Fruit fly (Drosophila melanogaster) whole organism, embryonic: ENCODE measurements around the gene CG43354.

Source experiments
- Atf6 ChIP-seq: fragments of 200-800 bp; sonication (Bioruptor generic); IDR thresholded peaks from 2 replicates; pipeline ENCODE4 v1.3.6; 2022; ENCODE audit warnings: missing biosample characterization, missing genetic modification characterization
- Blimp-1 ChIP-seq: fragments of 200-800 bp; sonication (Bioruptor generic); optimal IDR thresholded peaks from 3 replicates; lab custom pipeline; 2018; ENCODE audit warnings: missing biosample characterization, missing genetic modification characterization, mild to moderate bottlenecking, moderate library complexity, missing genetic modification reagents
- CG10321 ChIP-seq: fragments of 200-800 bp; sonication (Bioruptor generic); IDR thresholded peaks from 2 replicates; pipeline ENCODE4 v1.3.6; 2022; ENCODE audit warnings: missing biosample characterization, missing genetic modification characterization
- CG10979 ChIP-seq: fragments of 200-800 bp; sonication (Bioruptor generic); optimal IDR thresholded peaks from 2 replicates; lab custom pipeline; 2018; ENCODE audit warnings: missing biosample characterization, mild to moderate bottlenecking, missing genetic modification characterization, moderate library complexity
- CG11723 ChIP-seq: fragments of 200-800 bp; sonication (Bioruptor generic); optimal IDR thresholded peaks from 2 replicates; lab custom pipeline; 2017; ENCODE audit warnings: missing biosample characterization, mild to moderate bottlenecking, missing genetic modification characterization
- CG1233 ChIP-seq: fragments of 200-800 bp; sonication (Bioruptor generic); optimal IDR thresholded peaks from 4 replicates; lab custom pipeline; 2018; ENCODE audit warnings: missing biosample characterization, mild to moderate bottlenecking, missing genetic modification characterization
- CG12391 ChIP-seq: fragments of 200-800 bp; sonication (Bioruptor generic); optimal IDR thresholded peaks from 3 replicates; lab custom pipeline; 2018; ENCODE audit warnings: missing biosample characterization, mild to moderate bottlenecking, missing genetic modification characterization, moderate library complexity
- CG12942 ChIP-seq: fragments of 200-800 bp; sonication (Bioruptor generic); optimal IDR thresholded peaks from 3 replicates; lab custom pipeline; 2016; ENCODE audit warnings: missing biosample characterization, missing genetic modification characterization
- CG15601 ChIP-seq: fragments of 200-800 bp; sonication (Bioruptor generic); optimal IDR thresholded peaks from 3 replicates; lab custom pipeline; 2019; ENCODE audit warnings: missing biosample characterization, mild to moderate bottlenecking, missing genetic modification characterization, moderate library complexity
- CG17612 ChIP-seq: fragments of 200-800 bp; sonication (Bioruptor generic); IDR thresholded peaks from 2 replicates; pipeline ENCODE4 v1.3.6; 2022; ENCODE audit warnings: missing biosample characterization, missing genetic modification characterization
- CG18262 ChIP-seq: fragments of 200-800 bp; optimal IDR thresholded peaks from 3 replicates; lab custom pipeline; 2019; ENCODE audit warnings: missing biosample characterization, mild to moderate bottlenecking, missing genetic modification characterization, moderate library complexity
- CG18476 ChIP-seq: fragments of 200-800 bp; sonication (Bioruptor generic); optimal IDR thresholded peaks from 2 replicates; lab custom pipeline; 2016; ENCODE audit warnings: missing biosample characterization, mild to moderate bottlenecking, missing genetic modification characterization
- CG18599 ChIP-seq: fragments of 200-800 bp; sonication (Bioruptor generic); optimal IDR thresholded peaks from 3 replicates; lab custom pipeline; 2017; ENCODE audit warnings: missing biosample characterization, missing genetic modification characterization, mild to moderate bottlenecking, moderate library complexity, missing genetic modification reagents
- CG2199 ChIP-seq: fragments of 200-800 bp; sonication (Bioruptor generic); IDR thresholded peaks from 3 replicates; pipeline ENCODE4 v1.3.6; 2022; ENCODE audit warnings: missing biosample characterization, missing genetic modification characterization
- CG2678 ChIP-seq: fragments of 200-800 bp; sonication (Bioruptor generic); optimal IDR thresholded peaks from 3 replicates; lab custom pipeline; 2019; ENCODE audit warnings: missing biosample characterization, mild to moderate bottlenecking, missing genetic modification characterization, moderate library complexity
- CG2712 ChIP-seq: fragments of 200-800 bp; optimal IDR thresholded peaks from 3 replicates; lab custom pipeline; 2019; ENCODE audit warnings: missing biosample characterization, mild to moderate bottlenecking, missing genetic modification characterization, moderate library complexity
- CG31365 ChIP-seq: fragments of 200-800 bp; sonication (Bioruptor generic); optimal IDR thresholded peaks from 2 replicates; lab custom pipeline; 2018; ENCODE audit warnings: missing biosample characterization, mild to moderate bottlenecking, missing genetic modification characterization
- CG34376 ChIP-seq: fragments of 200-800 bp; sonication (Bioruptor generic); optimal IDR thresholded peaks from 2 replicates; lab custom pipeline; 2018; ENCODE audit warnings: missing biosample characterization, mild to moderate bottlenecking, missing genetic modification characterization
- CG5245 ChIP-seq: fragments of 200-800 bp; sonication (Bioruptor generic); optimal IDR thresholded peaks from 3 replicates; lab custom pipeline; 2016; ENCODE audit warnings: missing biosample characterization, missing genetic modification characterization
- CG6254 ChIP-seq: fragments of 200-800 bp; sonication (Bioruptor generic); optimal IDR thresholded peaks from 3 replicates; lab custom pipeline; 2017; ENCODE audit warnings: mild to moderate bottlenecking, missing biosample characterization, missing genetic modification reagents, missing genetic modification characterization
- CG6272 ChIP-seq: fragments of 200-800 bp; sonication (Bioruptor generic); IDR thresholded peaks from 2 replicates; pipeline ENCODE4 v1.3.6; 2022; ENCODE audit warnings: missing biosample characterization, missing genetic modification characterization
- CG6689 ChIP-seq: fragments of 200-800 bp; sonication (Bioruptor generic); IDR thresholded peaks from 2 replicates; pipeline ENCODE4 v1.3.6; 2022; ENCODE audit warnings: missing biosample characterization, missing genetic modification characterization
- CG7839 ChIP-seq: fragments of 200-800 bp; sonication (Bioruptor generic); optimal IDR thresholded peaks from 3 replicates; lab custom pipeline; 2018; ENCODE audit warnings: missing biosample characterization, mild to moderate bottlenecking, missing genetic modification characterization, moderate library complexity
- CG9437 ChIP-seq: fragments of 200-800 bp; sonication (Bioruptor generic); optimal IDR thresholded peaks from 2 replicates; lab custom pipeline; 2018; ENCODE audit warnings: missing biosample characterization, mild to moderate bottlenecking, missing genetic modification characterization
- CHES-1-like ChIP-seq: fragments of 200-800 bp; sonication (Bioruptor generic); optimal IDR thresholded peaks from 2 replicates; lab custom pipeline; 2016; ENCODE audit warnings: missing biosample characterization, missing genetic modification characterization
- CTCF ChIP-seq: fragments of 200-800 bp; sonication (Bioruptor generic); optimal IDR thresholded peaks from 2 replicates; lab custom pipeline; 2017; ENCODE audit warnings: missing biosample characterization, mild to moderate bottlenecking, missing genetic modification characterization, moderate library complexity
- D19A ChIP-seq: fragments of 200-800 bp; optimal IDR thresholded peaks from 3 replicates; lab custom pipeline; 2019; ENCODE audit warnings: missing biosample characterization, mild to moderate bottlenecking, missing genetic modification characterization, moderate library complexity
- Dp ChIP-seq: fragments of 200-800 bp; sonication (Bioruptor generic); optimal IDR thresholded peaks from 2 replicates; lab custom pipeline; 2018; ENCODE audit warnings: missing biosample characterization, mild to moderate bottlenecking, missing genetic modification characterization, moderate library complexity
- Hmr ChIP-seq: fragments of 200-800 bp; sonication (Bioruptor generic); optimal IDR thresholded peaks from 3 replicates; lab custom pipeline; 2017; ENCODE audit warnings: mild to moderate bottlenecking, missing biosample characterization, missing genetic modification reagents, missing genetic modification characterization
- Lpt ChIP-seq: fragments of >200 bp; optimal IDR thresholded peaks from 2 replicates; lab custom pipeline; 2018; ENCODE audit warnings: missing biosample characterization, missing genetic modification characterization
- Med ChIP-seq: fragments of 200-800 bp; sonication (Bioruptor generic); peaks from one replicate; lab custom pipeline; 2016; ENCODE audit warnings: missing biosample characterization, missing genetic modification characterization, mild to moderate bottlenecking, inconsistent platforms, moderate library complexity
- Oli ChIP-seq: fragments of 200-800 bp; sonication (Bioruptor generic); optimal IDR thresholded peaks from 2 replicates; lab custom pipeline; 2018; ENCODE audit warnings: missing biosample characterization, mild to moderate bottlenecking, missing genetic modification characterization, moderate library complexity
- Sox102F ChIP-seq: fragments of 200-800 bp; sonication (Bioruptor generic); optimal IDR thresholded peaks from 2 replicates; lab custom pipeline; 2018; ENCODE audit warnings: missing biosample characterization, mild to moderate bottlenecking, missing genetic modification characterization, moderate library complexity
- Xrp1 ChIP-seq: fragments of 200-800 bp; sonication (Bioruptor generic); IDR thresholded peaks from 2 replicates; pipeline ENCODE4 v1.3.6; 2022; ENCODE audit warnings: missing biosample characterization, missing genetic modification characterization
- az2 ChIP-seq: fragments of 200-800 bp; sonication (Bioruptor generic); optimal IDR thresholded peaks from 3 replicates; lab custom pipeline; 2016; ENCODE audit warnings: missing biosample characterization, missing genetic modification characterization
- bsh ChIP-seq, 2 experiments: fragments of 200-800 bp; sonication (Bioruptor generic); optimal IDR thresholded peaks; 2 replicates each; lab custom pipeline; 2017 to 2018; ENCODE audit warnings: mild to moderate bottlenecking in 2 of 2, missing biosample characterization in 2 of 2, missing genetic modification characterization in 2 of 2, moderate library complexity in 1 of 2
- cato ChIP-seq: fragments of 200-800 bp; sonication (Bioruptor generic); optimal IDR thresholded peaks from 2 replicates; lab custom pipeline; 2016; ENCODE audit warnings: missing biosample characterization, missing genetic modification characterization, borderline replicate concordance
- dimm ChIP-seq: fragments of 200-800 bp; sonication (Bioruptor generic); IDR thresholded peaks from 2 replicates; pipeline ENCODE4 v1.3.6; 2022; ENCODE audit warnings: missing biosample characterization, missing genetic modification characterization
- dmrt99B ChIP-seq: fragments of 200-800 bp; sonication (Bioruptor generic); optimal IDR thresholded peaks from 2 replicates; lab custom pipeline; 2018; ENCODE audit warnings: missing biosample characterization, mild to moderate bottlenecking, missing genetic modification characterization, moderate library complexity
- dpn ChIP-seq, 2 experiments: fragments of 200-800 bp; sonication (Bioruptor generic); optimal IDR thresholded peaks; 3 replicates each; lab custom pipeline; 2016; ENCODE audit warnings: missing biosample characterization in 2 of 2, missing genetic modification characterization in 2 of 2
- emc ChIP-seq: fragments of 200-800 bp; sonication (Bioruptor generic); optimal IDR thresholded peaks from 2 replicates; lab custom pipeline; 2016; ENCODE audit warnings: missing biosample characterization, missing genetic modification characterization
- gem ChIP-seq: fragments of 200-800 bp; sonication (Bioruptor generic); optimal IDR thresholded peaks from 2 replicates; lab custom pipeline; 2019; ENCODE audit warnings: missing biosample characterization, mild to moderate bottlenecking, missing genetic modification characterization, moderate library complexity
- ranshi ChIP-seq: fragments of 200-800 bp; sonication (Bioruptor generic); IDR thresholded peaks from 2 replicates; pipeline ENCODE4 v1.3.6; 2022; ENCODE audit warnings: missing biosample characterization, missing genetic modification characterization
- ro ChIP-seq: fragments of 200-800 bp; sonication (Bioruptor generic); IDR thresholded peaks from 2 replicates; pipeline ENCODE4 v1.3.6; 2022; ENCODE audit warnings: missing biosample characterization, missing genetic modification characterization
- sens ChIP-seq: fragments of 200-800 bp; sonication (Bioruptor generic); peaks from one replicate; lab custom pipeline; 2016; ENCODE audit warnings: missing biosample characterization, missing genetic modification characterization
- twi ChIP-seq: fragments of 200-800 bp; optimal IDR thresholded peaks from 2 replicates; lab custom pipeline; 2019; ENCODE audit warnings: missing biosample characterization, mild to moderate bottlenecking, missing genetic modification characterization, moderate library complexity
- unc-4 ChIP-seq: fragments of 200-800 bp; sonication (Bioruptor generic); IDR thresholded peaks from 2 replicates; pipeline ENCODE4 v1.3.6; 2022; ENCODE audit warnings: missing biosample characterization, missing genetic modification characterization; ENCODE audit not compliant: partially characterized antibody
- vnd ChIP-seq: fragments of 200-800 bp; sonication (Bioruptor generic); IDR thresholded peaks from 3 replicates; pipeline ENCODE4 v1.3.6; 2022; ENCODE audit warnings: missing biosample characterization, missing genetic modification characterization; ENCODE audit not compliant: partially characterized antibody

CG43354 gene

DNA sequence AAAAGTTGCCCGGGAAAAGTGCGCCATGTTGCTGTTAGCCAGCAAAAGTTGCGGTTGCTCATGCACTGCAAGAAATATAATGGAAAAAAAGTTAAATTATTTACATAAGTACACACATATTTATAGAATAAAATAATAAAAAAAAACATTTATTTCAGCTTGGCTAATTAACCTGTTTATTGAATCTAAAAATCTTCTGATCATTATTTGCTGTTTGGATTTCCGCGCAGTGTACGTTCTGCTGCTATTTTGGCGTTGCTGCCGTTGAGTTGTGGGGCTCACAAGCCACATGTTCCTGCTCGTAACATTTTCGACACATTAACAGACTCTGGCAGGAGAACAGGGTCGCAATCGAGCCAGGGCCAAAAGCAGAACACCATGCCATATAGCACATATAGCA, 1.2 kb upstream of the CG43354 start (continued):
- no peak for TF ChIP-seq Dp (GFP tag; lab: Kevin White, UChicago)

- TF ChIP-seq CG1233 (GFP tag; lab: Kevin White, UChicago) (no peak), CG9437 (GFP tag; lab: Kevin White, UChicago) (no peak), CG18476 (GFP tag; lab: Kevin White, UChicago) (peak; percentile 5), CG2199 (GFP tag; lab: Robert Waterston, UW) (peak; percentile 90)
These were observed 594 bp downstream of the CG43354 start for dm6 chr2L:18308652-18309051.

DNA sequence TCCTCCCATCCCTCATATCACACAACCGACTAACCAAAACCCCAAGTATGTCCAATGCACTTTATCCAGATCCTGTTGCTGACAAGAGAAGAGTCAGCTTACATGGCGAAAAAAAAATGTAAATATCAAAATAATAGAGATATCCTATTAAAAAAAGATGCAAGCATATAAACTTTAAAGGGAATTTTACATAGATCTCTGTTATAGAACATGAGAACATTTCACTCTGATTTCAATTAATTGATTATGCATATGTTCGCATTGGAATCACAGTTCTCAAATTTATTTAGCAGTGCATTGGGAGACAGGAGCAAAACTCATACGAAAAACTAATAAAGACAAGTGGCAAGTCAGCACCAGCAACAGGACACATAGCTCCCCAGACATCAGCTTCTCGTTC, 1.4 kb downstream of the CG43354 start:
- no peak for TF ChIP-seq twi (tag; lab: Kevin White, UChicago)
- TF ChIP-seq unc-4 (GFP tag; lab: Robert Waterston, UW): no peak
- no peak for TF ChIP-seq CG17612
- TF ChIP-seq dimm: no peak
- TF ChIP-seq CG12942 (GFP tag; lab: Kevin White, UChicago): no peak
- peak; percentile 23 for TF ChIP-seq Blimp-1 (GFP tag; lab: Kevin White, UChicago)
- TF ChIP-seq Xrp1 (GFP tag; lab: Robert Waterston, UW): peak; percentile 19; the same call in 1 of the 2 replicates
- peak; percentile 43 for TF ChIP-seq Med
- peak; percentile 35 for TF ChIP-seq CG10979
- TF ChIP-seq CG12391: peak; percentile 1
- no peak for TF ChIP-seq CG31365 (tag; lab: Kevin White, UChicago)
- TF ChIP-seq CG2678 (tag; lab: Kevin White, UChicago): peak; percentile 15
- no peak for TF ChIP-seq ro (GFP tag; lab: Robert Waterston, UW)
- no peak for TF ChIP-seq CG11723 (GFP tag; lab: Kevin White, UChicago)
- TF ChIP-seq CG6254: no peak
- TF ChIP-seq Hmr: no peak
- TF ChIP-seq gem: peak; percentile 43
- TF ChIP-seq CG34376 (GFP tag; lab: Kevin White, UChicago): no peak
- TF ChIP-seq CG5245 (GFP tag; lab: Kevin White, UChicago): no peak
- no peak for TF ChIP-seq CG6272 (GFP tag; lab: Robert Waterston, UW)
- no peak for TF ChIP-seq CHES-1-like (GFP tag; lab: Kevin White, UChicago)
- TF ChIP-seq vnd (GFP tag; lab: Robert Waterston, UW): no peak
- no peak for TF ChIP-seq emc (GFP tag; lab: Kevin White, UChicago)
- peak; percentile 18 for TF ChIP-seq CG18262
- no peak for TF ChIP-seq CG6689 (GFP tag; lab: Robert Waterston, UW)
- TF ChIP-seq bsh (GFP tag; optimal IDR thresholded peaks at IDR 0.05; lab: Kevin White, UChicago): peak in 1 of 2 experiments; percentile 52
- TF ChIP-seq Lpt: no peak
- no peak for TF ChIP-seq D19A (tag; lab: Kevin White, UChicago)
- TF ChIP-seq CG2712 (tag; lab: Kevin White, UChicago): peak; percentile 25
- no peak for TF ChIP-seq dpn (GFP tag; optimal IDR thresholded peaks at IDR 0.05; lab: Kevin White, UChicago)
- TF ChIP-seq Oli (tag; lab: Kevin White, UChicago): peak; percentile 11
- TF ChIP-seq ranshi (GFP tag; lab: Robert Waterston, UW): no peak
- peak; percentile 2 for TF ChIP-seq CG15601
- TF ChIP-seq CG10321 (GFP tag; lab: Robert Waterston, UW): no peak
- TF ChIP-seq dmrt99B (tag; lab: Kevin White, UChicago): peak; percentile 16
- no peak for TF ChIP-seq sens (GFP tag; lab: Kevin White, UChicago)
- peak; percentile 26 for TF ChIP-seq Sox102F (GFP tag; lab: Kevin White, UChicago)
- peak; percentile 24 for TF ChIP-seq CG18599 (GFP tag; lab: Kevin White, UChicago)
- no peak for TF ChIP-seq cato (GFP tag; lab: Kevin White, UChicago)
- no peak for TF ChIP-seq CTCF (GFP tag; lab: Kevin White, UChicago)
- no peak for TF ChIP-seq Atf6
- TF ChIP-seq az2 (GFP tag; lab: Kevin White, UChicago): peak; percentile 13
- TF ChIP-seq CG7839 (tag; lab: Kevin White, UChicago): peak; percentile 20
